Worm (Caenorhabditis elegans) whole organism, late embryonic: ENCODE results near the gene C06B3.16.

Source experiments
- K09A11.1 ChIP-seq: sonication (generic microtip); optimal IDR thresholded peaks from 2 replicates; lab custom pipeline; 2017; ENCODE audit warnings: antibody characterized with exemption, mild to moderate bottlenecking, missing genetic modification characterization, missing compliant biosample characterization; ENCODE audit not compliant: insufficient read depth
- ahr-1 ChIP-seq: sonication (generic microtip); optimal IDR thresholded peaks from 2 replicates; lab custom pipeline; 2016; ENCODE audit warnings: missing genetic modification characterization, missing compliant biosample characterization
- ama-1 ChIP-seq: fragments of 150-350 bp; optimal IDR thresholded peaks from 2 replicates; lab custom pipeline; 2014
- ceh-22 ChIP-seq: sonication (generic microtip); optimal IDR thresholded peaks from 2 replicates; lab custom pipeline; 2017; ENCODE audit warnings: missing biosample characterization, missing genetic modification characterization
- dmd-4 ChIP-seq: sonication (generic microtip); optimal IDR thresholded peaks from 2 replicates; lab custom pipeline; 2016; ENCODE audit warnings: borderline replicate concordance, missing genetic modification characterization, missing compliant biosample characterization
- elt-2 ChIP-seq: sonication (generic microtip); optimal IDR thresholded peaks from 2 replicates; lab custom pipeline; 2016; ENCODE audit warnings: missing genetic modification reagents, missing genetic modification characterization, missing compliant biosample characterization
- elt-4 ChIP-seq: sonication (generic microtip); optimal IDR thresholded peaks from 2 replicates; lab custom pipeline; 2016; ENCODE audit warnings: missing genetic modification characterization, missing compliant biosample characterization
- hlh-6 ChIP-seq: sonication (generic microtip); optimal IDR thresholded peaks from 2 replicates; lab custom pipeline; 2016; ENCODE audit warnings: missing genotype, missing genetic modification characterization, missing compliant biosample characterization
- nfya-1 ChIP-seq: sonication (generic microtip); optimal IDR thresholded peaks from 2 replicates; lab custom pipeline; 2017; ENCODE audit warnings: missing genetic modification characterization, mild to moderate bottlenecking, missing compliant biosample characterization, antibody characterized with exemption, moderate library complexity
- nhr-11 ChIP-seq: fragments of 150-350 bp; optimal IDR thresholded peaks from 2 replicates; lab custom pipeline; 2014; ENCODE audit warnings: missing biosample characterization, missing genetic modification characterization
- pqm-1 ChIP-seq: sonication (generic microtip); optimal IDR thresholded peaks from 2 replicates; lab custom pipeline; 2016; ENCODE audit warnings: missing genetic modification characterization, missing compliant biosample characterization
- rnt-1 ChIP-seq: sonication (generic microtip); optimal IDR thresholded peaks from 2 replicates; lab custom pipeline; 2016; ENCODE audit warnings: missing genetic modification characterization, missing compliant biosample characterization
- tbx-2 ChIP-seq: sonication (generic microtip); optimal IDR thresholded peaks from 2 replicates; lab custom pipeline; 2016; ENCODE audit warnings: missing genetic modification characterization, missing compliant biosample characterization
- unc-86 ChIP-seq: sonication (generic microtip); optimal IDR thresholded peaks from 2 replicates; lab custom pipeline; 2016; ENCODE audit warnings: missing genetic modification characterization, missing compliant biosample characterization

- TF ChIP-seq ahr-1 (tag; lab: Kevin White, UChicago) = no peak
- TF ChIP-seq nfya-1 (tag; lab: Kevin White, UChicago) = no peak
- no peak for TF ChIP-seq elt-4 (tag; lab: Kevin White, UChicago)
- TF ChIP-seq K09A11.1 (tag; lab: Kevin White, UChicago) = no peak
- TF ChIP-seq unc-86 = no peak
- TF ChIP-seq nhr-11 (tag; lab: Kevin White, UChicago) = no peak
- peak; percentile 22 for TF ChIP-seq elt-2 (tag; lab: Kevin White, UChicago)
- TF ChIP-seq ceh-22 = no peak
- TF ChIP-seq tbx-2 (tag; lab: Kevin White, UChicago) = no peak
- no peak for TF ChIP-seq rnt-1 (tag; lab: Kevin White, UChicago)
- no peak for TF ChIP-seq hlh-6 (tag; lab: Kevin White, UChicago)
- no peak for TF ChIP-seq ama-1 (lab: Kevin White, UChicago)
- no peak for TF ChIP-seq pqm-1
- TF ChIP-seq dmd-4 = no peak
Measured at ce11 chrV:13898356-13898755, 33.0 kb upstream of the C06B3.16 start, which contains the start of gene cyp-35C1.
